Fruit fly (Drosophila melanogaster) whole organism, embryonic: Measurements from ENCODE around the gene ph-d.

Experiments used
- Aef1 ChIP-seq: fragments of 200-800 bp; sonication (Bioruptor generic); IDR thresholded peaks from 3 replicates; pipeline ENCODE4 v1.3.6; 2022; ENCODE audit warnings: missing biosample characterization, missing genetic modification characterization
- Antp ChIP-seq: fragments of 200-800 bp; sonication (Bioruptor generic); optimal IDR thresholded peaks from 3 replicates; lab custom pipeline; 2016; ENCODE audit warnings: missing biosample characterization, missing genetic modification characterization
- Awh ChIP-seq: fragments of 200-800 bp; sonication (Bioruptor generic); IDR thresholded peaks from 2 replicates; pipeline ENCODE4, ENCODE4 v1.3.6; 2022; ENCODE audit warnings: missing biosample characterization, missing genetic modification characterization
- CG11504 ChIP-seq: fragments of 200-800 bp; sonication (Bioruptor generic); optimal IDR thresholded peaks from 3 replicates; lab custom pipeline; 2019; ENCODE audit warnings: missing biosample characterization, mild to moderate bottlenecking, missing genetic modification characterization, moderate library complexity
- CG12299 ChIP-seq: fragments of 200-800 bp; sonication (Bioruptor generic); optimal IDR thresholded peaks from 2 replicates; lab custom pipeline; 2018; ENCODE audit warnings: missing biosample characterization, mild to moderate bottlenecking, missing genetic modification characterization
- CG15011 ChIP-seq: fragments of 200-800 bp; sonication (Bioruptor generic); optimal IDR thresholded peaks from 3 replicates; lab custom pipeline; 2018; ENCODE audit warnings: missing biosample characterization, mild to moderate bottlenecking, missing genetic modification characterization
- CG15479 ChIP-seq: fragments of 200-800 bp; sonication (Bioruptor generic); optimal IDR thresholded peaks from 3 replicates; lab custom pipeline; 2019; ENCODE audit warnings: missing biosample characterization, mild to moderate bottlenecking, missing genetic modification characterization, moderate library complexity
- CG17385 ChIP-seq: fragments of 200-800 bp; sonication (Bioruptor generic); optimal IDR thresholded peaks from 3 replicates; lab custom pipeline; 2018; ENCODE audit warnings: missing biosample characterization, mild to moderate bottlenecking, missing genetic modification characterization
- CG18262 ChIP-seq: fragments of 200-800 bp; optimal IDR thresholded peaks from 3 replicates; lab custom pipeline; 2019; ENCODE audit warnings: missing biosample characterization, mild to moderate bottlenecking, missing genetic modification characterization, moderate library complexity
- CG2712 ChIP-seq: fragments of 200-800 bp; optimal IDR thresholded peaks from 3 replicates; lab custom pipeline; 2019; ENCODE audit warnings: missing biosample characterization, mild to moderate bottlenecking, missing genetic modification characterization, moderate library complexity
- CG2889 ChIP-seq: fragments of 200-800 bp; sonication (Bioruptor generic); IDR thresholded peaks from 3 replicates; pipeline ENCODE4 v1.3.6; 2022; ENCODE audit warnings: missing biosample characterization, missing genetic modification characterization
- CG31441 ChIP-seq: fragments of 200-800 bp; sonication (Bioruptor generic); IDR thresholded peaks from 2 replicates; pipeline ENCODE4 v1.3.6; 2022; ENCODE audit warnings: missing biosample characterization, missing genetic modification characterization
- CG3726 ChIP-seq: fragments of 200-800 bp; sonication (Bioruptor generic); IDR thresholded peaks from 3 replicates; pipeline ENCODE4, ENCODE4 v1.3.6; 2022; ENCODE audit warnings: missing biosample characterization, missing genetic modification characterization
- CG42726 ChIP-seq: fragments of 200-800 bp; sonication (Bioruptor generic); IDR thresholded peaks from 2 replicates; pipeline ENCODE4 v1.3.6; 2022; ENCODE audit warnings: missing biosample characterization, missing genetic modification characterization; ENCODE audit not compliant: partially characterized antibody
- CG4360 ChIP-seq: fragments of 200-800 bp; sonication (Bioruptor generic); IDR thresholded peaks from 2 replicates; pipeline ENCODE4 v1.3.6; 2022; ENCODE audit warnings: missing biosample characterization, missing genetic modification characterization
- CG6254 ChIP-seq: fragments of 200-800 bp; sonication (Bioruptor generic); optimal IDR thresholded peaks from 3 replicates; lab custom pipeline; 2017; ENCODE audit warnings: mild to moderate bottlenecking, missing biosample characterization, missing genetic modification reagents, missing genetic modification characterization
- CG6765 ChIP-seq: fragments of 200-800 bp; sonication (Bioruptor generic); optimal IDR thresholded peaks from 3 replicates; lab custom pipeline; 2017; ENCODE audit warnings: missing biosample characterization, mild to moderate bottlenecking, missing genetic modification characterization
- CG7271 ChIP-seq: fragments of 200-800 bp; sonication (Bioruptor generic); optimal IDR thresholded peaks from 2 replicates; lab custom pipeline; 2018; ENCODE audit warnings: missing biosample characterization, mild to moderate bottlenecking, missing genetic modification characterization, moderate library complexity
- CG8089 ChIP-seq: fragments of 200-800 bp; sonication (Bioruptor generic); optimal IDR thresholded peaks from 3 replicates; lab custom pipeline; 2016; ENCODE audit warnings: missing biosample characterization, missing genetic modification characterization
- CG8281 ChIP-seq: fragments of 200-800 bp; sonication (Bioruptor generic); optimal IDR thresholded peaks from 2 replicates; lab custom pipeline; 2018; ENCODE audit warnings: missing biosample characterization, mild to moderate bottlenecking, missing genetic modification characterization, moderate library complexity
- CG8388 ChIP-seq: fragments of 200-800 bp; sonication (Bioruptor generic); optimal IDR thresholded peaks from 2 replicates; lab custom pipeline; 2019; ENCODE audit warnings: missing biosample characterization, mild to moderate bottlenecking, missing genetic modification characterization, moderate library complexity
- CG9437 ChIP-seq: fragments of 200-800 bp; sonication (Bioruptor generic); optimal IDR thresholded peaks from 2 replicates; lab custom pipeline; 2018; ENCODE audit warnings: missing biosample characterization, mild to moderate bottlenecking, missing genetic modification characterization
- Camta ChIP-seq: fragments of 200-800 bp; sonication (Bioruptor generic); optimal IDR thresholded peaks from 2 replicates; lab custom pipeline; 2016; ENCODE audit warnings: missing biosample characterization, missing genetic modification characterization
- D19B ChIP-seq: fragments of 200-800 bp; sonication (Bioruptor generic); optimal IDR thresholded peaks from 2 replicates; lab custom pipeline; 2017; ENCODE audit warnings: missing biosample characterization, mild to moderate bottlenecking, missing genetic modification characterization
- Dbx ChIP-seq: fragments of 200-800 bp; sonication (Bioruptor generic); IDR thresholded peaks from 3 replicates; pipeline ENCODE4 v1.3.6; 2022; ENCODE audit warnings: missing biosample characterization, missing genetic modification characterization
- Doc2 ChIP-seq: fragments of 200-800 bp; sonication (Bioruptor generic); IDR thresholded peaks from 2 replicates; pipeline ENCODE4 v1.3.6; 2022; ENCODE audit warnings: missing biosample characterization, missing genetic modification characterization
- Drgx ChIP-seq: fragments of 200-800 bp; sonication (Bioruptor generic); IDR thresholded peaks from 2 replicates; pipeline ENCODE4 v1.3.6; 2022; ENCODE audit warnings: missing biosample characterization, missing genetic modification characterization
- E2f1 ChIP-seq: fragments of 200-800 bp; sonication (Bioruptor generic); IDR thresholded peaks from 2 replicates; pipeline ENCODE4 v1.3.6; 2022; ENCODE audit warnings: missing biosample characterization, missing genetic modification characterization
- ERR ChIP-seq: fragments of 200-800 bp; sonication (Bioruptor generic); optimal IDR thresholded peaks from 2 replicates; lab custom pipeline; 2016; ENCODE audit warnings: missing biosample characterization, missing genetic modification characterization
- Elba2 ChIP-seq: fragments of 200-800 bp; sonication (Bioruptor generic); optimal IDR thresholded peaks from 3 replicates; lab custom pipeline; 2016; ENCODE audit warnings: missing biosample characterization, missing genetic modification characterization
- HLHmδ ChIP-seq: fragments of 200-800 bp; sonication (Bioruptor generic); optimal IDR thresholded peaks from 2 replicates; lab custom pipeline; 2018; ENCODE audit warnings: missing biosample characterization, mild to moderate bottlenecking, missing genetic modification characterization, moderate library complexity
- HmgD ChIP-seq: fragments of 200-800 bp; sonication (Bioruptor generic); optimal IDR thresholded peaks from 3 replicates; lab custom pipeline; 2016; ENCODE audit warnings: missing biosample characterization, missing genetic modification characterization
- Hmx ChIP-seq: fragments of 200-800 bp; sonication (Bioruptor generic); optimal IDR thresholded peaks from 2 replicates; lab custom pipeline; 2016; ENCODE audit warnings: missing biosample characterization, missing genetic modification characterization
- Kr ChIP-seq: fragments of 200-800 bp; sonication (Bioruptor generic); optimal IDR thresholded peaks from 2 replicates; lab custom pipeline; 2017; ENCODE audit warnings: missing biosample characterization, mild to moderate bottlenecking, missing genetic modification characterization
- MBD-R2 ChIP-seq: fragments of 200-800 bp; sonication (Bioruptor generic); IDR thresholded peaks from 2 replicates; pipeline ENCODE4 v1.3.6; 2022; ENCODE audit warnings: missing biosample characterization, missing genetic modification characterization
- Mes4 ChIP-seq: fragments of 200-800 bp; sonication (Bioruptor generic); optimal IDR thresholded peaks from 2 replicates; lab custom pipeline; 2016; ENCODE audit warnings: missing biosample characterization, missing genetic modification characterization
- Pdp1 ChIP-seq, 2 experiments: fragments of 200-800 bp; sonication (Bioruptor generic); optimal IDR thresholded peaks; 3 replicates each; lab custom pipeline; 2016; ENCODE audit warnings: missing biosample characterization in 2 of 2, missing genetic modification characterization in 2 of 2, mild to moderate bottlenecking in 1 of 2, moderate library complexity in 1 of 2
- Poxn ChIP-seq: fragments of 200-800 bp; sonication (Bioruptor generic); IDR thresholded peaks from 2 replicates; pipeline ENCODE4 v1.3.6; 2022; ENCODE audit warnings: missing biosample characterization, missing genetic modification characterization
- Usf ChIP-seq: fragments of 200-800 bp; sonication (Bioruptor generic); optimal IDR thresholded peaks from 2 replicates; lab custom pipeline; 2017; ENCODE audit warnings: missing genotype, missing biosample characterization, missing genetic modification characterization
- aop ChIP-seq: fragments of 200-800 bp; sonication (Bioruptor generic); IDR thresholded peaks from 2 replicates; pipeline ENCODE4 v1.3.6; 2022; ENCODE audit warnings: missing biosample characterization, missing genetic modification characterization
- bbx ChIP-seq: fragments of 200-800 bp; sonication (Bioruptor generic); IDR thresholded peaks from 2 replicates; pipeline ENCODE4 v1.3.6; 2022; ENCODE audit warnings: missing biosample characterization, missing genetic modification characterization; ENCODE audit not compliant: partially characterized antibody
- dimm ChIP-seq: fragments of 200-800 bp; sonication (Bioruptor generic); IDR thresholded peaks from 2 replicates; pipeline ENCODE4 v1.3.6; 2022; ENCODE audit warnings: missing biosample characterization, missing genetic modification characterization
- gsb-n ChIP-seq: fragments of 200-800 bp; sonication (Bioruptor generic); optimal IDR thresholded peaks from 3 replicates; lab custom pipeline; 2018; ENCODE audit warnings: missing biosample characterization, mild to moderate bottlenecking, missing genetic modification characterization
- jigr1 ChIP-seq: fragments of 200-800 bp; sonication (Bioruptor generic); IDR thresholded peaks from 3 replicates; pipeline ENCODE4 v1.3.6; 2022; ENCODE audit warnings: missing biosample characterization, missing genetic modification characterization
- org-1 ChIP-seq: fragments of 200-800 bp; sonication (Bioruptor generic); optimal IDR thresholded peaks from 2 replicates; lab custom pipeline; 2017; ENCODE audit warnings: missing biosample characterization, missing genetic modification characterization
- otp ChIP-seq: fragments of 200-800 bp; sonication (Bioruptor generic); IDR thresholded peaks from 3 replicates; pipeline ENCODE4, ENCODE4 v1.3.6; 2022; ENCODE audit warnings: missing biosample characterization, missing genetic modification characterization
- scrt ChIP-seq: fragments of 200-800 bp; sonication (Bioruptor generic); optimal IDR thresholded peaks from 2 replicates; lab custom pipeline; 2018; ENCODE audit warnings: missing biosample characterization, mild to moderate bottlenecking, missing genetic modification characterization, moderate library complexity
- sna ChIP-seq: fragments of 200-800 bp; sonication (Bioruptor generic); IDR thresholded peaks from 2 replicates; pipeline ENCODE4 v1.3.6; 2022; ENCODE audit warnings: missing biosample characterization, missing genetic modification characterization; ENCODE audit not compliant: partially characterized antibody
- tup ChIP-seq: fragments of 200-800 bp; sonication (Bioruptor generic); optimal IDR thresholded peaks from 2 replicates; lab custom pipeline; 2016; ENCODE audit warnings: missing biosample characterization, mild to moderate bottlenecking, missing genetic modification characterization, moderate library complexity
- twi ChIP-seq: fragments of 200-800 bp; optimal IDR thresholded peaks from 2 replicates; lab custom pipeline; 2019; ENCODE audit warnings: missing biosample characterization, mild to moderate bottlenecking, missing genetic modification characterization, moderate library complexity

Gene ph-d

dm6 chrX:2134226-2134880, 11.3 kb upstream of the ph-d start (continued):
- TF ChIP-seq CG2889 (GFP tag; lab: Robert Waterston, UW) (0 out of 3 replicates have a peak, but pooled peaks have one; percentile 36), otp (peak; percentile 49; the same call in 1 of the 3 replicates), Aef1 (GFP tag; lab: Robert Waterston, UW) (peak; percentile 29; the same call in 2 of the 3 replicates), Elba2 (GFP tag; lab: Kevin White, UChicago) (no peak), bbx (GFP tag; lab: Robert Waterston, UW) (no peak), CG42726 (GFP tag; lab: Robert Waterston, UW) (no peak), Drgx (GFP tag; lab: Robert Waterston, UW) (peak; percentile 71), sna (GFP tag; lab: Robert Waterston, UW) (no peak), CG7271 (tag; lab: Kevin White, UChicago) (peak; percentile 30), Kr (no peak), twi (peak; percentile 7), Camta (peak; percentile 16), jigr1 (GFP tag; lab: Robert Waterston, UW) (no peak), D19B (GFP tag; lab: Kevin White, UChicago) (peak; percentile 39), CG17385 (GFP tag; lab: Kevin White, UChicago) (peak; percentile 61), CG15479 (GFP tag; lab: Kevin White, UChicago) (no peak), E2f1 (GFP tag; lab: Robert Waterston, UW) (peak; percentile 60; the same call in 1 of the 2 replicates), CG6765 (GFP tag; lab: Kevin White, UChicago) (peak; percentile 50), CG9437 (GFP tag; lab: Kevin White, UChicago) (peak; percentile 25), gsb-n (tag; lab: Kevin White, UChicago) (peak; percentile 41), CG6254 (GFP tag; lab: Kevin White, UChicago) (peak; percentile 66), CG12299 (peak; percentile 50), aop (GFP tag; lab: Robert Waterston, UW) (no peak), MBD-R2 (no peak), Doc2 (no peak), Antp (GFP tag; lab: Kevin White, UChicago) (peak; percentile 50), org-1 (GFP tag; lab: Kevin White, UChicago) (peak; percentile 51), Mes4 (GFP tag; lab: Kevin White, UChicago) (peak; percentile 59), CG31441 (GFP tag; lab: Robert Waterston, UW) (peak; percentile 74), CG4360 (GFP tag; lab: Robert Waterston, UW) (peak; percentile 27; the same call in 1 of the 2 replicates), CG15011 (GFP tag; lab: Kevin White, UChicago) (peak; percentile 49), CG3726 (GFP tag; lab: Robert Waterston, UW) (no peak), Hmx (GFP tag; lab: Kevin White, UChicago) (no peak), CG2712 (peak; percentile 77), HmgD (GFP tag; lab: Kevin White, UChicago) (no peak), CG8281 (tag; lab: Kevin White, UChicago) (peak; percentile 6), Awh (GFP tag; lab: Robert Waterston, UW) (peak; percentile 74), CG11504 (peak; percentile 82), dimm (GFP tag; lab: Robert Waterston, UW) (0 out of 2 replicates have a peak, but pooled peaks have one; percentile 6), tup (GFP tag; lab: Kevin White, UChicago) (no peak), Poxn (GFP tag; lab: Robert Waterston, UW) (no peak), Pdp1 (GFP tag; optimal IDR thresholded peaks at IDR 0.05; lab: Kevin White, UChicago) (peak; percentile 47 to 65), ERR (GFP tag; lab: Kevin White, UChicago) (peak; percentile 32), Dbx (GFP tag; lab: Robert Waterston, UW) (no peak), HLHmδ (no peak), Usf (peak; percentile 25), CG8388 (GFP tag; lab: Kevin White, UChicago) (peak; percentile 66), CG8089 (GFP tag; lab: Kevin White, UChicago) (peak; percentile 15), scrt (peak; percentile 65), CG18262 (tag; lab: Kevin White, UChicago) (peak; percentile 78)
